Worm (Caenorhabditis elegans) whole organism, mixed stage, embryonic: ENCODE results near the gene ncx-9.

Experiments used
- ceh-83 ChIP-seq: fragments of 200-800 bp; sonication (Bioruptor generic); optimal IDR thresholded peaks from 2 replicates; lab custom pipeline; 2018; ENCODE audit warnings: mild to moderate bottlenecking, missing genetic modification characterization, missing compliant biosample characterization
- nhr-76 ChIP-seq: sonication (generic microtip); optimal IDR thresholded peaks from 2 replicates; lab custom pipeline; 2017; ENCODE audit warnings: missing biosample characterization, missing genetic modification characterization
- unc-62 ChIP-seq: fragments of 150-350 bp; optimal IDR thresholded peaks from 2 replicates; lab custom pipeline; 2014; ENCODE audit warnings: missing biosample characterization, missing genetic modification reagents, missing genetic modification characterization

- TF ChIP-seq ceh-83 (GFP tag; lab: Kevin White, UChicago) (no peak), unc-62 (GFP tag; lab: Kevin White, UChicago) (no peak), nhr-76 (tag; lab: Kevin White, UChicago) (no peak)
These were observed 37.4 kb downstream of the ncx-9 start for ce11 chrV:4957619-4958018.
